Fruit fly (Drosophila melanogaster) whole organism, prepupa: ENCODE results near the gene CG6873.
A peak's percentile ranks its signal among the peaks of the same experiment; 100 is the strongest.

Experiments used
- Blimp-1 ChIP-seq: fragments of 200-800 bp; sonication (Bioruptor generic); optimal IDR thresholded peaks from 3 replicates; lab custom pipeline; 2017; ENCODE audit warnings: missing biosample characterization, missing genetic modification characterization, mild to moderate bottlenecking, moderate library complexity, missing genetic modification reagents
- CG10631 ChIP-seq: fragments of 200-800 bp; sonication (Bioruptor generic); optimal IDR thresholded peaks from 2 replicates; lab custom pipeline; 2016; ENCODE audit warnings: missing biosample characterization, missing genetic modification characterization
- CG10669 ChIP-seq: fragments of 200-800 bp; sonication (Bioruptor generic); optimal IDR thresholded peaks from 3 replicates; lab custom pipeline; 2018; ENCODE audit warnings: missing biosample characterization, mild to moderate bottlenecking, missing genetic modification characterization, moderate library complexity
- CG11294 ChIP-seq: fragments of 200-800 bp; sonication (Bioruptor generic); IDR thresholded peaks from 2 replicates; pipeline ENCODE4 v1.3.6; 2022; ENCODE audit warnings: missing biosample characterization, missing genetic modification characterization
- CG11762 ChIP-seq: fragments of 200-800 bp; sonication (Bioruptor generic); optimal IDR thresholded peaks from 3 replicates; lab custom pipeline; 2016; ENCODE audit warnings: missing biosample characterization, missing genetic modification characterization; ENCODE audit not compliant: insufficient read depth
- CG15336 ChIP-seq: fragments of 200-800 bp; sonication (Bioruptor generic); IDR thresholded peaks from 2 replicates; pipeline ENCODE4 v1.3.6; 2022; ENCODE audit warnings: missing biosample characterization, missing genetic modification characterization
- CG1621 ChIP-seq: fragments of 200-800 bp; sonication (Bioruptor generic); optimal IDR thresholded peaks from 3 replicates; lab custom pipeline; 2018; ENCODE audit warnings: missing biosample characterization, mild to moderate bottlenecking, missing genetic modification characterization
- CG16779 ChIP-seq: fragments of 200-800 bp; sonication (Bioruptor generic); optimal IDR thresholded peaks from 3 replicates; lab custom pipeline; 2017; ENCODE audit warnings: missing biosample characterization, mild to moderate bottlenecking, missing genetic modification characterization
- CG3032 ChIP-seq: fragments of 200-800 bp; optimal IDR thresholded peaks from 2 replicates; lab custom pipeline; 2019; ENCODE audit warnings: missing biosample characterization, mild to moderate bottlenecking, missing genetic modification characterization, moderate library complexity
- CG31627 ChIP-seq: fragments of 200-800 bp; sonication (Bioruptor generic); optimal IDR thresholded peaks from 3 replicates; lab custom pipeline; 2016; ENCODE audit warnings: missing biosample characterization, missing genetic modification characterization
- CG32006 ChIP-seq: fragments of 200-800 bp; sonication (Bioruptor generic); optimal IDR thresholded peaks from 3 replicates; lab custom pipeline; 2017; ENCODE audit warnings: missing biosample characterization, mild to moderate bottlenecking, missing genetic modification characterization
- CG34406 ChIP-seq: fragments of 200-800 bp; sonication (Bioruptor generic); optimal IDR thresholded peaks from 3 replicates; lab custom pipeline; 2016; ENCODE audit warnings: missing biosample characterization, missing genetic modification characterization
- CG3919 ChIP-seq: fragments of 200-800 bp; sonication (Bioruptor generic); optimal IDR thresholded peaks from 3 replicates; lab custom pipeline; 2016; ENCODE audit warnings: missing biosample characterization, missing genetic modification characterization
- CG4318 ChIP-seq: fragments of 200-800 bp; sonication (Bioruptor generic); optimal IDR thresholded peaks from 3 replicates; lab custom pipeline; 2017; ENCODE audit warnings: missing biosample characterization, mild to moderate bottlenecking, missing genetic modification characterization
- CG6163 ChIP-seq: fragments of 200-800 bp; sonication (Bioruptor generic); IDR thresholded peaks from 3 replicates; pipeline ENCODE4 v1.3.6; 2022; ENCODE audit warnings: missing biosample characterization, missing genetic modification characterization
- CG6276 ChIP-seq: fragments of 200-800 bp; sonication (Bioruptor generic); optimal IDR thresholded peaks from 2 replicates; lab custom pipeline; 2017; ENCODE audit warnings: missing biosample characterization, mild to moderate bottlenecking, missing genetic modification characterization
- CG6792 ChIP-seq: fragments of 200-800 bp; sonication (Bioruptor generic); optimal IDR thresholded peaks from 3 replicates; lab custom pipeline; 2016; ENCODE audit warnings: missing biosample characterization, missing genetic modification characterization
- CG6808 ChIP-seq: fragments of 200-800 bp; sonication (Bioruptor generic); optimal IDR thresholded peaks from 3 replicates; lab custom pipeline; 2017; ENCODE audit warnings: missing biosample characterization, missing genetic modification characterization, mild to moderate bottlenecking, moderate library complexity, missing genetic modification reagents
- CG6854 ChIP-seq: fragments of 200-800 bp; sonication (Bioruptor generic); optimal IDR thresholded peaks from 2 replicates; lab custom pipeline; 2017; ENCODE audit warnings: missing biosample characterization, mild to moderate bottlenecking, missing genetic modification characterization
- CG8119 ChIP-seq: fragments of 200-800 bp; sonication (Bioruptor generic); IDR thresholded peaks from 3 replicates; pipeline ENCODE4 v1.3.6; 2022; ENCODE audit warnings: missing biosample characterization, missing genetic modification characterization
- CG8632 ChIP-seq: fragments of 200-800 bp; sonication (Bioruptor generic); optimal IDR thresholded peaks from 3 replicates; lab custom pipeline; 2016; ENCODE audit warnings: missing biosample characterization, missing genetic modification characterization
- CG9139 ChIP-seq: fragments of 200-800 bp; sonication (Bioruptor generic); optimal IDR thresholded peaks from 3 replicates; lab custom pipeline; 2017; ENCODE audit warnings: missing biosample characterization, mild to moderate bottlenecking, missing genetic modification characterization
- Eip78C ChIP-seq: fragments of 200-800 bp; sonication (Bioruptor generic); peaks from one replicate; lab custom pipeline; 2016; ENCODE audit warnings: missing biosample characterization, missing genetic modification characterization
- Eip93F ChIP-seq: fragments of 200-800 bp; sonication (Bioruptor generic); optimal IDR thresholded peaks from 2 replicates; lab custom pipeline; 2016; ENCODE audit warnings: missing biosample characterization, mild to moderate bottlenecking, missing genetic modification characterization
- Ets21C ChIP-seq: fragments of 200-800 bp; sonication (Bioruptor generic); optimal IDR thresholded peaks from 3 replicates; lab custom pipeline; 2016; ENCODE audit warnings: missing biosample characterization, missing genetic modification characterization
- Gug ChIP-seq: fragments of 200-800 bp; sonication (Bioruptor generic); IDR thresholded peaks from 2 replicates; pipeline ENCODE4 v1.3.6; 2022; ENCODE audit warnings: missing biosample characterization, missing genetic modification characterization
- Hr38 ChIP-seq: sonication (Bioruptor generic); optimal IDR thresholded peaks from 2 replicates; lab custom pipeline; 2016; ENCODE audit warnings: missing biosample characterization, missing genetic modification characterization
- Hr39 ChIP-seq: fragments of 200-800 bp; sonication (Bioruptor generic); optimal IDR thresholded peaks from 2 replicates; lab custom pipeline; 2016; ENCODE audit warnings: missing biosample characterization, missing genetic modification characterization
- Hr4 ChIP-seq: fragments of 200-800 bp; sonication (Bioruptor generic); optimal IDR thresholded peaks from 3 replicates; lab custom pipeline; 2016; ENCODE audit warnings: missing biosample characterization, missing genetic modification characterization
- Met ChIP-seq: fragments of 200-800 bp; sonication (Bioruptor generic); optimal IDR thresholded peaks from 3 replicates; lab custom pipeline; 2016; ENCODE audit warnings: missing biosample characterization, missing genetic modification characterization
- Smox ChIP-seq: fragments of 200-800 bp; sonication (Bioruptor generic); optimal IDR thresholded peaks from 3 replicates; lab custom pipeline; 2016; ENCODE audit warnings: missing biosample characterization, missing genetic modification characterization
- Sox102F ChIP-seq: fragments of 200-800 bp; sonication (Bioruptor generic); optimal IDR thresholded peaks from 2 replicates; lab custom pipeline; 2016; ENCODE audit warnings: missing biosample characterization, mild to moderate bottlenecking, missing genetic modification characterization
- Sox14 ChIP-seq: fragments of 200-800 bp; sonication (Bioruptor generic); optimal IDR thresholded peaks from 3 replicates; lab custom pipeline; 2016; ENCODE audit warnings: missing biosample characterization, missing genetic modification characterization
- Sox15 ChIP-seq: fragments of 200-800 bp; sonication (Bioruptor generic); optimal IDR thresholded peaks from 3 replicates; lab custom pipeline; 2016; ENCODE audit warnings: missing biosample characterization, missing genetic modification characterization
- achi ChIP-seq: fragments of 200-800 bp; sonication (Bioruptor generic); optimal IDR thresholded peaks from 3 replicates; lab custom pipeline; 2016; ENCODE audit warnings: missing biosample characterization, missing genetic modification characterization
- dsx ChIP-seq: fragments of 200-800 bp; optimal IDR thresholded peaks from 3 replicates; lab custom pipeline; 2019; ENCODE audit warnings: missing biosample characterization, mild to moderate bottlenecking, missing genetic modification characterization, moderate library complexity; ENCODE audit not compliant: poor library complexity, severe bottlenecking
- eg ChIP-seq: fragments of 200-800 bp; sonication (Bioruptor generic); IDR thresholded peaks from 3 replicates; pipeline ENCODE4 v1.3.6; 2022; ENCODE audit warnings: missing biosample characterization, missing genetic modification characterization
- esn ChIP-seq: fragments of 200-800 bp; sonication (Bioruptor generic); optimal IDR thresholded peaks from 2 replicates; lab custom pipeline; 2016; ENCODE audit warnings: missing biosample characterization, mild to moderate bottlenecking, missing genetic modification characterization, moderate library complexity
- fd59A ChIP-seq: fragments of 200-800 bp; sonication (Bioruptor generic); optimal IDR thresholded peaks from 2 replicates; lab custom pipeline; 2017; ENCODE audit warnings: missing biosample characterization, mild to moderate bottlenecking, missing genetic modification characterization, missing genetic modification reagents
- fd85E ChIP-seq: fragments of 200-800 bp; sonication (Bioruptor generic); optimal IDR thresholded peaks from 3 replicates; lab custom pipeline; 2016; ENCODE audit warnings: missing biosample characterization, missing genetic modification characterization
- pdm3 ChIP-seq: fragments of 200-800 bp; sonication (Bioruptor generic); optimal IDR thresholded peaks from 3 replicates; lab custom pipeline; 2016; ENCODE audit warnings: missing biosample characterization, missing genetic modification characterization
- salr ChIP-seq, 2 experiments: fragments of 200-800 bp; sonication (Bioruptor generic); optimal IDR thresholded peaks; 3 replicates each; lab custom pipeline; 2016 to 2018; ENCODE audit warnings: missing biosample characterization in 2 of 2, missing genetic modification characterization in 2 of 2, mild to moderate bottlenecking in 1 of 2
- spab ChIP-seq: fragments of 200-800 bp; sonication (Bioruptor generic); optimal IDR thresholded peaks from 2 replicates; lab custom pipeline; 2017; ENCODE audit warnings: missing biosample characterization, mild to moderate bottlenecking, missing genetic modification characterization, missing genetic modification reagents
- ss ChIP-seq, 2 experiments: fragments of 200-800 bp; sonication (Bioruptor generic); optimal IDR thresholded peaks; 2 replicates in 1 of 2; 3 replicates in 1 of 2; lab custom pipeline; 2017 to 2018; ENCODE audit warnings: mild to moderate bottlenecking in 2 of 2, missing biosample characterization in 2 of 2, missing genetic modification characterization in 2 of 2, moderate library complexity in 1 of 2
- svp ChIP-seq: fragments of 200-800 bp; sonication (Bioruptor generic); peaks from one replicate; lab custom pipeline; 2016; ENCODE audit warnings: missing biosample characterization, missing genetic modification characterization

The CG6873 gene

DNA sequence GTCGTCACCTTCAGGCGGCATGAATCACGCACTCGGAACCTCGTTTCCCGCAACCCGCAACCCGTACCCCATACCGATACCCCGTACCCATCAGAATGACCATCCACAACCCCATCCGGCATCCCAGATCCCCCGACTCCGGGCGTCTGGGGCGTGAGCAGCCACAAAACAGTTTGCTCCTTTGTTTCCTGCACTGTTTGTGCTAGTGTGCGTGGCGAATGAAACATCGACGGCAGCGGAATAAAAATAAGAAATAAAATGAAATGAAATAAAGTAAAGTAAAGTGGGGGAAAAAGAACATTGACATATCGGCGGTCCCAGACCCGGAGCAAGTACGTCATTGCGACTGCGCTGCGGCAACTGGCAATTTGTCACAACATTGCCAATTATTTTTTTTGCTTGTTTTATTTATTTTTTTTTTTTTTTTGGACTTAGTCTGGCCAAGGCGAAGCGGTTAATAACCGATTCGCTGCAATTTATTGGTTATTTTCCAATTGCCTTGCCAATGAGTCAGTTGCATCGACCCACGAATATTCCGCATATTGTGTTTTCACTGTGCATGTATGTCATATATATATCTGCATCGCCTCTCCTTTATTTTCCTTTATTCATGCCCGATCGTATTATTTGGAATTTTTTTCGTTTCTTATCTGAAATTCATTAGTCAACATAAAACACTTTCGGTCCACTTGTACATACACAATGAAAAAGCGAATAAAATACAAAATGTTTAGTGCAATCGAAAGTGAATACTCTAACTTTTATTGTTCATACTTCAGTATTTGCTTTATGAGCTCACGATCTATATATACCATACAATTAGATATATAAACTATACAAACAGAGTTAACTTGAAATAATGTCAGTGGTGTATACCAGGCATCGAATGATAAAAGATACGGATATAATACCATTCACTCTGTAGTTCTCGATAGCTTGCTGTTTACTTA is 37.6 kb upstream of the CG6873 start (continued):
- TF ChIP-seq CG3919 (peak; percentile 9), Sox102F (peak; percentile 38), Ets21C (peak; percentile 38), CG10669 (no peak), Gug (GFP tag; lab: Robert Waterston, UW) (no peak), Eip93F (GFP tag; lab: Kevin White, UChicago) (peak; percentile 26), fd85E (no peak), CG31627 (GFP tag; lab: Kevin White, UChicago) (peak; percentile 58), CG34406 (peak; percentile 32), Eip78C (GFP tag; lab: Kevin White, UChicago) (peak; percentile 81), Hr4 (no peak)

DNA sequence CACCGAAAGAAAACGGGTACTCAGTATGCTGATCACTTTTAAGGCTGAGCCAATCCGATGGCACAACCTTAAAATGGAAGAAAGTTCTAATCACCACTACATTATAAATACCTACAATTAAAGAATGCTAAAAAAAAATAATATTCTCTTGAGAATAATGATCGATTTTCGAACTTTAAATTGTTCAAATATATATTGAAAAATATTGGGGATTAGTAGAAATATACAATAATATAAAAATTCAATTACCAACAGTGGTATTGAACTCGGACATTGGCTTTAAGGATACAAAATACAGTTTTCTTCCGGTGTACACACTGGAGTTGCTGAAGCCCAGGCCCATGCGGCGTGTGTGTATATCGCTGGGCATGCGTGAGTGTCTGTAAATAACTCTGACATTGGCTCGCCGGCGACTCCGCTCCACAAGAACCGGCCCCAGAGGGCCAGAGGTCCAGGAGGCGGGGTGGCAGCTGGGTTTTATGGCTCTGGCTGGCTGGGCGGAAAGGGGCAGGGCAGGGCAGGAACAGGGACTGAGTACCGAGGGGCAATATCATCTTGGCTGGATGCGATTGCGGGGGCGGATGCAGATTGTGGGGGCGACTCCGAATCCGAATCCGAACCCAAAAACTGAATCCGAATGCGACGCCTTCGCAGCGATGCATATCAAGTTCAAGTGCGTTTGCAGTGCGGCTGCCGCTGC is 36.3 kb upstream of the CG6873 start:
- peak; percentile 97 for TF ChIP-seq Eip78C (GFP tag; lab: Kevin White, UChicago)
- TF ChIP-seq Blimp-1 (GFP tag; lab: Kevin White, UChicago): peak; percentile 74
- peak; percentile 9 for TF ChIP-seq CG1621 (tag; lab: Kevin White, UChicago)
- TF ChIP-seq CG16779 (tag; lab: Kevin White, UChicago): peak; percentile 79
- peak; percentile 87 for TF ChIP-seq CG34406
- TF ChIP-seq ss (GFP tag; optimal IDR thresholded peaks at IDR 0.05; lab: Kevin White, UChicago): peak; percentile 92
- TF ChIP-seq CG8632 (GFP tag; lab: Kevin White, UChicago): peak; percentile 88
- TF ChIP-seq CG11294 (GFP tag; lab: Robert Waterston, UW): peak; percentile 33; the same call in 1 of the 2 replicates
- peak; percentile 92 for TF ChIP-seq CG10631 (GFP tag; lab: Kevin White, UChicago)
- TF ChIP-seq CG8119 (GFP tag; lab: Robert Waterston, UW): peak; percentile 87
- TF ChIP-seq Met: peak; percentile 89
- peak; percentile 87 for TF ChIP-seq esn (GFP tag; lab: Kevin White, UChicago)
- peak; percentile 75 for TF ChIP-seq CG6276 (GFP tag; lab: Kevin White, UChicago)
- TF ChIP-seq CG3032 (tag; lab: Kevin White, UChicago): peak; percentile 91
- peak; percentile 51 to 90 for TF ChIP-seq salr (GFP tag; optimal IDR thresholded peaks at IDR 0.05; lab: Kevin White, UChicago)
- peak; percentile 86 for TF ChIP-seq dsx (GFP tag; lab: Kevin White, UChicago)
- peak; percentile 86 for TF ChIP-seq Smox
- TF ChIP-seq svp (GFP tag; lab: Kevin White, UChicago): peak; percentile 88
- peak; percentile 69 for TF ChIP-seq Hr39 (GFP tag; lab: Kevin White, UChicago)
- TF ChIP-seq Hr38 (GFP tag; lab: Kevin White, UChicago): no peak
- TF ChIP-seq CG6854: peak; percentile 59
- peak; percentile 93 for TF ChIP-seq CG6808 (GFP tag; lab: Kevin White, UChicago)
- TF ChIP-seq CG10669: peak; percentile 85
- peak; percentile 68 for TF ChIP-seq CG31627 (GFP tag; lab: Kevin White, UChicago)
- peak; percentile 84 for TF ChIP-seq CG3919
- TF ChIP-seq CG4318 (GFP tag; lab: Kevin White, UChicago): peak; percentile 79
- TF ChIP-seq achi (GFP tag; lab: Kevin White, UChicago): peak; percentile 91
- 0 out of 3 replicates have a peak, but pooled peaks have one; percentile 49 for TF ChIP-seq eg (GFP tag; lab: Robert Waterston, UW)
- TF ChIP-seq spab (GFP tag; lab: Kevin White, UChicago): peak; percentile 88
- TF ChIP-seq CG15336 (GFP tag; lab: Robert Waterston, UW): peak; percentile 72
- TF ChIP-seq CG9139 (GFP tag; lab: Kevin White, UChicago): peak; percentile 84
- peak; percentile 80 for TF ChIP-seq Sox15 (GFP tag; lab: Kevin White, UChicago)
- TF ChIP-seq CG11762 (GFP tag; lab: Kevin White, UChicago): peak; percentile 83
- peak; percentile 87 for TF ChIP-seq CG6792 (GFP tag; lab: Kevin White, UChicago)
- peak; percentile 59 for TF ChIP-seq Ets21C
- peak; percentile 90 for TF ChIP-seq CG32006 (GFP tag; lab: Kevin White, UChicago)
- peak; percentile 62 for TF ChIP-seq Gug (GFP tag; lab: Robert Waterston, UW)
- TF ChIP-seq pdm3 (GFP tag; lab: Kevin White, UChicago): peak; percentile 85
- peak; percentile 73 for TF ChIP-seq Sox14 (GFP tag; lab: Kevin White, UChicago)
- TF ChIP-seq fd59A (GFP tag; lab: Kevin White, UChicago): peak; percentile 90
- peak; percentile 74 for TF ChIP-seq CG6163
